Fruit fly (Drosophila melanogaster) whole organism, pupa: ENCODE results near the gene CG15343.

Experiments
- CG12605 ChIP-seq: fragments of 200-800 bp; sonication (Bioruptor generic); IDR thresholded peaks from 2 replicates; pipeline ENCODE4 v1.3.6; 2022; ENCODE audit warnings: missing biosample characterization, missing genetic modification characterization
- CG32121 ChIP-seq: fragments of 200-800 bp; sonication (Bioruptor generic); IDR thresholded peaks from 2 replicates; pipeline ENCODE4 v1.3.6; 2022; ENCODE audit warnings: missing biosample characterization, missing genetic modification characterization
- CG8159 ChIP-seq: fragments of 200-800 bp; sonication (Bioruptor generic); optimal IDR thresholded peaks from 3 replicates; lab custom pipeline; 2018; ENCODE audit warnings: missing biosample characterization, mild to moderate bottlenecking, missing genetic modification characterization, moderate library complexity
- CG9948 ChIP-seq: fragments of 200-800 bp; sonication (Bioruptor generic); optimal IDR thresholded peaks from 2 replicates; lab custom pipeline; 2018; ENCODE audit warnings: missing biosample characterization, mild to moderate bottlenecking, missing genetic modification characterization, moderate library complexity
- EcR ChIP-seq: fragments of 200-800 bp; sonication (Bioruptor generic); optimal IDR thresholded peaks from 3 replicates; lab custom pipeline; 2019; ENCODE audit warnings: missing biosample characterization, missing genetic modification characterization, mild to moderate bottlenecking, moderate library complexity, missing genetic modification reagents
- Pif1A ChIP-seq: fragments of 200-800 bp; sonication (Bioruptor generic); optimal IDR thresholded peaks from 3 replicates; lab custom pipeline; 2016; ENCODE audit warnings: missing biosample characterization, missing genetic modification characterization
- Snoo ChIP-seq: fragments of 200-800 bp; sonication (Bioruptor generic); optimal IDR thresholded peaks from 3 replicates; lab custom pipeline; 2017; ENCODE audit warnings: missing biosample characterization, mild to moderate bottlenecking, missing genetic modification characterization, inconsistent platforms
- gl ChIP-seq: fragments of 200-800 bp; sonication (Bioruptor generic); optimal IDR thresholded peaks from 2 replicates; lab custom pipeline; 2018; ENCODE audit warnings: missing biosample characterization, mild to moderate bottlenecking, missing genetic modification characterization
- rn ChIP-seq: fragments of 200-800 bp; sonication (Bioruptor generic); IDR thresholded peaks from 2 replicates; pipeline ENCODE4 v1.3.6; 2022; ENCODE audit warnings: missing biosample characterization, missing genetic modification characterization

DNA sequence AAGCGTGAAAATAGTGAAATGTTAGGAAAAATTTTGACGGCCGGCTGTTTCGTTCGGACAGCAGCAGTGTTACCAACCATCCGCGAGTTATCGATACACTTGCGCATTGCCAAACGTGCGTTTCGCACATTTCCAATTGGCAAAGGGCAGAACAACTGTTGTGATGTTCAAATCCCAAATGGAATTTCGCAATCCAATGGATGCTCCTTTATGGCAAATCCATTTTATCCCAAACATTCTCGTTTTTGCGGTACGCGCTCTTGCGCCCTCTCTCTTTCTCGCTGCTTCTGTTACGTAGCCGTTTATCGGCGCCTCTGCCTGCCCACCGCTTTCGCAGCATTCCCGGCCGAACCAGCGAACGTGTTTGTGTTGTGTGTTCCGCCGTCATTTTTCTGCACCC lies 30.4 kb downstream of the CG15343 start:
- TF ChIP-seq CG32121 (GFP tag; lab: Robert Waterston, UW) (no peak), EcR (no peak), Pif1A (GFP tag; lab: Kevin White, UChicago) (no peak), CG8159 (tag; lab: Kevin White, UChicago) (no peak), CG9948 (tag; lab: Kevin White, UChicago) (no peak), CG12605 (GFP tag; lab: Robert Waterston, UW) (no peak), rn (no peak), gl (tag; lab: Kevin White, UChicago) (no peak), Snoo (no peak)
